Worm (Caenorhabditis elegans) whole organism, L4 larva: ENCODE measurements around the gene gst-28.

Experiments used
- Y105C5A.15 ChIP-seq: fragments of 200-800 bp; sonication (Bioruptor generic); IDR thresholded peaks from 2 replicates; pipeline ENCODE4 v1.3.6; 2022; ENCODE audit warnings: missing genetic modification characterization, missing compliant biosample characterization
- Y5F2A.4 ChIP-seq: fragments of 200-800 bp; sonication (Bioruptor generic); optimal IDR thresholded peaks from 2 replicates; lab custom pipeline; 2018; ENCODE audit warnings: mild to moderate bottlenecking, missing genetic modification characterization, missing compliant biosample characterization
- aha-1 ChIP-seq: fragments of 150-350 bp; peaks from one replicate; lab custom pipeline; 2014; ENCODE audit warnings: missing biosample characterization, missing genetic modification characterization
- ceh-32 ChIP-seq: sonication (generic microtip); optimal IDR thresholded peaks from 2 replicates; lab custom pipeline; 2016; ENCODE audit warnings: mild to moderate bottlenecking, missing genetic modification characterization, missing compliant biosample characterization; ENCODE audit not compliant: poor library complexity
- cey-2 ChIP-seq: sonication (generic microtip); optimal IDR thresholded peaks from 3 replicates; lab custom pipeline; 2017; ENCODE audit warnings: missing genetic modification characterization, mild to moderate bottlenecking, missing compliant biosample characterization, antibody characterized with exemption, borderline replicate concordance; ENCODE audit not compliant: insufficient read depth
- ctbp-1 ChIP-seq: fragments of 200-800 bp; sonication (Bioruptor generic); IDR thresholded peaks from 2 replicates; pipeline ENCODE4 v1.3.6; 2022; ENCODE audit warnings: missing genetic modification reagents, missing genetic modification characterization, missing compliant biosample characterization
- daf-16 ChIP-seq, 3 experiments: sonication (generic microtip); optimal IDR thresholded peaks; 2 replicates each; lab custom pipeline; 2016 to 2017; ENCODE audit warnings: missing genetic modification characterization in 3 of 3, missing genetic modification reagents in 3 of 3, mild to moderate bottlenecking in 2 of 3, missing compliant biosample characterization in 2 of 3, missing biosample characterization in 1 of 3, moderate library complexity in 1 of 3
- daf-8 ChIP-seq: fragments of 200-800 bp; sonication (Bioruptor generic); IDR thresholded peaks from 2 replicates; pipeline ENCODE4 v1.3.6; 2022; ENCODE audit warnings: missing genetic modification characterization, missing compliant biosample characterization
- dmd-6 ChIP-seq: fragments of 200-800 bp; sonication (Bioruptor generic); IDR thresholded peaks from 2 replicates; pipeline ENCODE4 v1.3.6; 2022; ENCODE audit warnings: missing genetic modification reagents, missing genetic modification characterization, missing compliant biosample characterization
- dpl-1 ChIP-seq: fragments of 150-350 bp; optimal IDR thresholded peaks from 2 replicates; lab custom pipeline; 2014; ENCODE audit warnings: missing biosample characterization, missing genetic modification reagents, missing genetic modification characterization
- duxl-1 ChIP-seq: sonication (generic microtip); optimal IDR thresholded peaks from 2 replicates; lab custom pipeline; 2016; ENCODE audit warnings: mild to moderate bottlenecking, missing genetic modification characterization, moderate library complexity, missing compliant biosample characterization; ENCODE audit not compliant: poor library complexity
- dve-1 ChIP-seq: sonication (generic microtip); optimal IDR thresholded peaks from 2 replicates; lab custom pipeline; 2017; ENCODE audit warnings: antibody characterized with exemption, mild to moderate bottlenecking, missing genetic modification characterization, missing compliant biosample characterization; ENCODE audit not compliant: insufficient read depth
- egl-27 ChIP-seq: sonication (generic microtip); optimal IDR thresholded peaks from 3 replicates; lab custom pipeline; 2017; ENCODE audit warnings: missing biosample characterization, missing genetic modification reagents, missing genetic modification characterization
- hlh-11 ChIP-seq: fragments of 200-800 bp; sonication (Bioruptor generic); optimal IDR thresholded peaks from 2 replicates; lab custom pipeline; 2018; ENCODE audit warnings: mild to moderate bottlenecking, missing genetic modification characterization, missing compliant biosample characterization
- hlh-30 ChIP-seq: sonication (generic microtip); optimal IDR thresholded peaks from 2 replicates; lab custom pipeline; 2017; ENCODE audit warnings: antibody characterized with exemption, mild to moderate bottlenecking, missing genetic modification characterization, missing compliant biosample characterization; ENCODE audit not compliant: insufficient read depth
- lin-13 ChIP-seq: fragments of 150-350 bp; optimal IDR thresholded peaks from 2 replicates; lab custom pipeline; 2014; ENCODE audit warnings: missing biosample characterization, missing genetic modification reagents, missing genetic modification characterization
- lsy-2 ChIP-seq, 2 experiments: fragments of 150-350 bp in 1 of 2; sonication (generic microtip) in 1 of 2; optimal IDR thresholded peaks; 2 replicates each; lab custom pipeline; 2014 to 2017; ENCODE audit warnings: missing biosample characterization in 2 of 2, missing genetic modification characterization in 2 of 2
- madf-9 ChIP-seq: fragments of 200-800 bp; sonication (Bioruptor generic); conservative IDR thresholded peaks from 2 replicates; pipeline ENCODE4 v1.3.6; 2022; ENCODE audit warnings: missing genetic modification reagents, missing genetic modification characterization, missing compliant biosample characterization
- mdl-1 ChIP-seq, 2 experiments: fragments of 150-350 bp in 1 of 2; sonication (generic microtip) in 1 of 2; optimal IDR thresholded peaks; 2 replicates each; lab custom pipeline; 2014 to 2017; ENCODE audit warnings: missing biosample characterization in 2 of 2, missing genetic modification characterization in 2 of 2
- mep-1 ChIP-seq: fragments of 150-350 bp; sonication (generic microtip); optimal IDR thresholded peaks from 3 replicates; lab custom pipeline; 2014; ENCODE audit warnings: missing biosample characterization, missing genetic modification characterization
- mes-2 ChIP-seq: sonication (generic microtip); optimal IDR thresholded peaks from 2 replicates; lab custom pipeline; 2016; ENCODE audit warnings: missing genotype, mild to moderate bottlenecking, missing genetic modification characterization, missing compliant biosample characterization; ENCODE audit not compliant: poor library complexity, severe bottlenecking
- mxl-2 ChIP-seq: fragments of 200-800 bp; sonication (Bioruptor generic); conservative IDR thresholded peaks from 2 replicates; pipeline ENCODE4 v1.3.6; 2022; ENCODE audit warnings: missing genetic modification reagents, missing genetic modification characterization, missing compliant biosample characterization
- nhr-111 ChIP-seq: fragments of 200-800 bp; sonication (Bioruptor generic); optimal IDR thresholded peaks from 2 replicates; lab custom pipeline; 2018; ENCODE audit warnings: mild to moderate bottlenecking, missing genetic modification characterization, missing compliant biosample characterization
- nhr-25 ChIP-seq: sonication (generic microtip); optimal IDR thresholded peaks from 2 replicates; lab custom pipeline; 2017; ENCODE audit warnings: missing genetic modification characterization, mild to moderate bottlenecking, missing compliant biosample characterization, antibody characterized with exemption, moderate library complexity, borderline replicate concordance; ENCODE audit not compliant: insufficient read depth
- nhr-28 ChIP-seq: fragments of 150-350 bp; optimal IDR thresholded peaks from 2 replicates; lab custom pipeline; 2014; ENCODE audit warnings: missing biosample characterization, missing genetic modification characterization
- nhr-6 ChIP-seq: fragments of 150-350 bp; optimal IDR thresholded peaks from 2 replicates; lab custom pipeline; 2014; ENCODE audit warnings: missing biosample characterization, missing genetic modification characterization
- nhr-77 ChIP-seq: fragments of 150-350 bp; optimal IDR thresholded peaks from 2 replicates; lab custom pipeline; 2014; ENCODE audit warnings: missing biosample characterization, missing genetic modification characterization
- pha-4 ChIP-seq, 2 experiments: fragments of 150-350 bp in 1 of 2; fragments of 200-800 bp in 1 of 2; sonication (Bioruptor generic) in 1 of 2; IDR thresholded peaks in 1 of 2; optimal IDR thresholded peaks in 1 of 2; 2 replicates each; pipeline versions ENCODE4 v1.3.6 to Lab custom; 2014 to 2022; ENCODE audit warnings: missing genetic modification characterization in 2 of 2, missing genetic modification reagents in 2 of 2, missing biosample characterization in 1 of 2, missing compliant biosample characterization in 1 of 2
- pqm-1 ChIP-seq: sonication (generic microtip); optimal IDR thresholded peaks from 2 replicates; lab custom pipeline; 2017; ENCODE audit warnings: missing biosample characterization, missing genetic modification characterization
- saeg-2 ChIP-seq: fragments of 200-800 bp; sonication (Bioruptor generic); IDR thresholded peaks from 2 replicates; pipeline ENCODE4 v1.3.6; 2022; ENCODE audit warnings: missing genetic modification reagents, missing genetic modification characterization, missing compliant biosample characterization
- set-16 ChIP-seq: fragments of 200-800 bp; sonication (Bioruptor generic); IDR thresholded peaks from 2 replicates; pipeline ENCODE4 v1.3.6; 2022; ENCODE audit warnings: missing genetic modification reagents, missing genetic modification characterization, missing compliant biosample characterization
- skn-1 ChIP-seq: fragments of 150-350 bp; optimal IDR thresholded peaks from 2 replicates; lab custom pipeline; 2014; ENCODE audit warnings: missing biosample characterization, missing genetic modification characterization
- snpc-4 ChIP-seq: fragments of 150-350 bp; optimal IDR thresholded peaks from 2 replicates; lab custom pipeline; 2014; ENCODE audit warnings: missing biosample characterization, missing genetic modification characterization
- spr-3 ChIP-seq: fragments of 200-800 bp; sonication (Bioruptor generic); optimal IDR thresholded peaks from 2 replicates; lab custom pipeline; 2018; ENCODE audit warnings: mild to moderate bottlenecking, missing genetic modification characterization, missing compliant biosample characterization
- unc-62 ChIP-seq, 3 experiments: fragments of 150-350 bp in 1 of 3; sonication (generic microtip); optimal IDR thresholded peaks in 2 of 3; peaks in 1 of 3; 1 replicate in 1 of 3; 2 replicates in 2 of 3; lab custom pipeline; 2014 to 2017; ENCODE audit warnings: missing biosample characterization in 3 of 3, missing genetic modification characterization in 3 of 3, missing genetic modification reagents in 3 of 3, missing genotype in 1 of 3
- vab-7 ChIP-seq: fragments of 200-800 bp; sonication (Bioruptor generic); IDR thresholded peaks from 2 replicates; pipeline ENCODE4 v1.3.6; 2022; ENCODE audit warnings: missing genetic modification reagents, missing genetic modification characterization, missing compliant biosample characterization
- zag-1 ChIP-seq: fragments of 150-350 bp; optimal IDR thresholded peaks from 2 replicates; lab custom pipeline; 2014; ENCODE audit warnings: missing biosample characterization, missing genetic modification characterization
- ztf-7 ChIP-seq: fragments of 150-350 bp; optimal IDR thresholded peaks from 2 replicates; lab custom pipeline; 2014; ENCODE audit warnings: missing biosample characterization, missing genetic modification characterization

gst-28 gene

ce11 chrII:15205346-15205745, 38.0 kb upstream of the gst-28 start (continued):
- TF ChIP-seq nhr-77 (tag; lab: Kevin White, UChicago) (peak; percentile 84), nhr-25 (tag; lab: Kevin White, UChicago) (peak; percentile 10), snpc-4 (tag; lab: Kevin White, UChicago) (no peak), hlh-30 (tag; lab: Kevin White, UChicago) (peak; percentile 93), mdl-1 (tag; optimal IDR thresholded peaks at IDR 0.05; lab: Kevin White, UChicago) (peak; percentile 15 to 89), nhr-6 (tag; lab: Kevin White, UChicago) (peak; percentile 34), hlh-11 (peak; percentile 84), dpl-1 (GFP tag; lab: Kevin White, UChicago) (peak; percentile 22)

- peak; percentile 13; the same call in 1 of the 2 replicates for TF ChIP-seq dmd-6
- no peak for TF ChIP-seq egl-27 (tag; lab: Kevin White, UChicago)
- TF ChIP-seq dpl-1 (GFP tag; lab: Kevin White, UChicago), result no peak
- TF ChIP-seq ctbp-1 (GFP tag; lab: Robert Waterston, UW), result no peak
- no peak for TF ChIP-seq pha-4 (GFP tag; IDR thresholded peaks at IDR 0.05; lab: Robert Waterston, UW)
- no peak for TF ChIP-seq pha-4 (tag; optimal IDR thresholded peaks at IDR 0.05; lab: Kevin White, UChicago)
- TF ChIP-seq unc-62 (GFP tag; optimal IDR thresholded peaks at IDR 0.05 in 1 of 2; lab: Kevin White, UChicago), result peak in 1 of 2 experiments; percentile 67
- TF ChIP-seq unc-62 (tag; optimal IDR thresholded peaks at IDR 0.05; lab: Kevin White, UChicago), result no peak
- TF ChIP-seq, all 104 proteins: peak for 2
These were observed 36.9 kb upstream of the gst-28 start for ce11 chrII:15204069-15204850.

- TF ChIP-seq unc-62 (GFP tag; optimal IDR thresholded peaks at IDR 0.05 in 1 of 2; lab: Kevin White, UChicago) (peak in 1 of 2 experiments; percentile 7), unc-62 (tag; optimal IDR thresholded peaks at IDR 0.05; lab: Kevin White, UChicago) (no peak), spr-3 (GFP tag; lab: Kevin White, UChicago) (no peak), nhr-25 (tag; lab: Kevin White, UChicago) (peak; percentile 1), hlh-30 (tag; lab: Kevin White, UChicago) (peak; percentile 66), dve-1 (tag; lab: Kevin White, UChicago) (peak; percentile 19), skn-1 (tag; lab: Kevin White, UChicago) (no peak), aha-1 (tag; lab: Kevin White, UChicago) (peak; percentile 82), madf-9 (GFP tag; lab: Robert Waterston, UW) (peak; percentile 84), lsy-2 (tag; optimal IDR thresholded peaks at IDR 0.05; lab: Kevin White, UChicago) (no peak), daf-16 (GFP tag; optimal IDR thresholded peaks at IDR 0.05; lab: Kevin White, UChicago) (no peak), daf-16 (tag; optimal IDR thresholded peaks at IDR 0.05; lab: Kevin White, UChicago) (peak; percentile 25), nhr-111 (GFP tag; lab: Kevin White, UChicago) (no peak), mep-1 (peak; percentile 41), hlh-11 (peak; percentile 18), set-16 (peak; percentile 24; the same call in 1 of the 2 replicates), lin-13 (peak; percentile 15)
- TF ChIP-seq, all 104 proteins: peak for 11
These were observed 36.2 kb upstream of the gst-28 start for ce11 chrII:15203398-15204068.

- TF ChIP-seq dve-1 (tag; lab: Kevin White, UChicago) (peak; percentile 34), pqm-1 (no peak), duxl-1 (no peak), mdl-1 (tag; optimal IDR thresholded peaks at IDR 0.05; lab: Kevin White, UChicago) (peak in 1 of 2 experiments; percentile 26), vab-7 (GFP tag; lab: Robert Waterston, UW) (no peak), nhr-25 (tag; lab: Kevin White, UChicago) (no peak), ztf-7 (tag; lab: Kevin White, UChicago) (no peak), nhr-28 (tag; lab: Kevin White, UChicago) (peak; percentile 59), cey-2 (tag; lab: Kevin White, UChicago) (no peak), daf-8 (no peak), mxl-2 (peak; percentile 38; the same call in 1 of the 2 replicates), zag-1 (tag; lab: Kevin White, UChicago) (no peak), saeg-2 (no peak), mes-2 (peak; percentile 29), ceh-32 (tag; lab: Kevin White, UChicago) (no peak), Y105C5A.15 (no peak), dmd-6 (peak; percentile 71), mep-1 (no peak), Y5F2A.4 (GFP tag; lab: Kevin White, UChicago) (no peak)
These were observed 30.1 kb upstream of the gst-28 start for ce11 chrII:15197500-15197899.
